Worm (Caenorhabditis elegans): ENCODE results near the gene srx-115.

DNA sequence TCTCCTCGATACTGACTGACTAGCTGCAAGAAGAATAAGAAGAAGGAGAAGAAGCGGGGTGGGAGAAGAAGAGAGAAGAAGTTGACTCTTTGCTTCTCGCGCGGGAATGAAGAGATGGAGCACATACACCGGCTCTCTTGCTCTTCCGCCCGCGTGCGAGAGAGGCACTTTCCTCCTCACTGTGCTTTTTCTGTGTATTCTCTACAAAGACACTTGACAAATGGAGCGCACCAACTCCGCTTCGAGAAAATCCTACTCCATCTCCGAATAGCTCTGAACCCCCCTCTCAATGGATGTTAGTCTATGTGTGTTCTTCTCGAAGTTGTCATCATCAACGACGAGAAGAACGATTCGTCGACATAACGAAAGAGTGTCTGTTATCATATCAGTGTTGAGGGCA is 12.8 kb downstream of the srx-115 start:
- no peak for TF ChIP-seq pqm-1 (tag; optimal IDR thresholded peaks at IDR 0.05)
- no peak for TF ChIP-seq ama-1 (optimal IDR thresholded peaks at IDR 0.05)
- TF ChIP-seq pha-4 (tag; optimal IDR thresholded peaks at IDR 0.05) = no peak
- TF ChIP-seq unc-86 (tag; optimal IDR thresholded peaks at IDR 0.05) = no peak
- no peak for TF ChIP-seq nhr-11 (tag; optimal IDR thresholded peaks at IDR 0.05)
- no peak for TF ChIP-seq ceh-19 (GFP tag; optimal IDR thresholded peaks at IDR 0.05)
- no peak for TF ChIP-seq ztf-16 (tag; optimal IDR thresholded peaks at IDR 0.05)
